Worm (Caenorhabditis elegans): ENCODE results near the gene T01G5.8.

The T01G5.8 gene

ce11 chrV:15136772-15137171, 20.7 kb downstream of the T01G5.8 start, which contains the start of gene aipl-1:
aipl-1 (minus strand) TSS chrV:15136801.
- TF ChIP-seq lsy-2 (tag; optimal IDR thresholded peaks at IDR 0.05) (peak in 1 of 2 experiments; percentile 87), nhr-23 (tag; optimal IDR thresholded peaks at IDR 0.05) (no peak), ZK546.5 (tag; optimal IDR thresholded peaks at IDR 0.05) (no peak), Y55F3AM.14 (GFP tag; optimal IDR thresholded peaks at IDR 0.05) (no peak), ztf-11 (tag; optimal IDR thresholded peaks at IDR 0.05) (no peak), mab-5 (tag; optimal IDR thresholded peaks at IDR 0.05) (no peak), nhr-21 (tag; optimal IDR thresholded peaks at IDR 0.05) (peak; percentile 60), blmp-1 (tag; optimal IDR thresholded peaks at IDR 0.05; ENCODE audit: insufficient read depth) (peak; percentile 72), egl-27 (tag; optimal IDR thresholded peaks at IDR 0.05) (peak; percentile 21), ztf-1 (GFP tag; conservative IDR thresholded peaks at IDR 0.05) (no peak), crh-2 (tag; optimal IDR thresholded peaks at IDR 0.05) (peak; percentile 79), elt-1 (tag; optimal IDR thresholded peaks at IDR 0.05) (no peak), fos-1 (tag; optimal IDR thresholded peaks at IDR 0.05) (peak; percentile 72), zag-1 (tag; optimal IDR thresholded peaks at IDR 0.05) (peak; percentile 59), unc-55 (GFP tag; optimal IDR thresholded peaks at IDR 0.05) (peak; percentile 97), nhr-237 (tag; optimal IDR thresholded peaks at IDR 0.05) (no peak), mbf-1 (tag; optimal IDR thresholded peaks at IDR 0.05) (no peak), lin-39 (tag; optimal IDR thresholded peaks at IDR 0.05) (no peak), nhr-25 (tag; optimal IDR thresholded peaks at IDR 0.05) (no peak), skn-1 (tag; optimal IDR thresholded peaks at IDR 0.05) (no peak), gmeb-1 (tag; optimal IDR thresholded peaks at IDR 0.05) (peak; percentile 87), nhr-77 (tag; optimal IDR thresholded peaks at IDR 0.05) (no peak), lin-13 (GFP tag; optimal IDR thresholded peaks at IDR 0.05) (peak; percentile 83), nhr-10 (tag; optimal IDR thresholded peaks at IDR 0.05) (no peak), nhr-11 (tag; optimal IDR thresholded peaks at IDR 0.05) (no peak), ceh-16 (tag; optimal IDR thresholded peaks at IDR 0.05) (no peak), lin-11 (tag; optimal IDR thresholded peaks at IDR 0.05) (no peak), nhr-12 (tag; optimal IDR thresholded peaks at IDR 0.05) (no peak), sma-9 (GFP tag; optimal IDR thresholded peaks at IDR 0.05) (peak; percentile 79), sma-9 (tag; optimal IDR thresholded peaks at IDR 0.05) (no peak), nhr-6 (tag; optimal IDR thresholded peaks at IDR 0.05) (no peak), C34F6.9 (tag; optimal IDR thresholded peaks at IDR 0.05) (peak; percentile 90), sem-4 (tag; optimal IDR thresholded peaks at IDR 0.05) (peak; percentile 3), dmd-4 (tag; optimal IDR thresholded peaks at IDR 0.05) (no peak), unc-62 (GFP tag; optimal IDR thresholded peaks at IDR 0.05) (no peak), alr-1 (tag; optimal IDR thresholded peaks at IDR 0.05) (no peak), elt-3 (tag; optimal IDR thresholded peaks at IDR 0.05) (no peak), unc-39 (tag; optimal IDR thresholded peaks at IDR 0.05) (no peak), sma-3 (GFP tag; optimal IDR thresholded peaks at IDR 0.05) (peak; percentile 63), snpc-4 (tag; optimal IDR thresholded peaks at IDR 0.05) (peak; percentile 68), peb-1 (tag; optimal IDR thresholded peaks at IDR 0.05) (no peak), ama-1 (optimal IDR thresholded peaks at IDR 0.05) (no peak), F13H6.1 (tag; optimal IDR thresholded peaks at IDR 0.05) (peak; percentile 56), R02D3.7 (tag; optimal IDR thresholded peaks at IDR 0.05) (no peak), ztf-4 (tag; optimal IDR thresholded peaks at IDR 0.05) (peak; percentile 16), nhr-129 (tag; optimal IDR thresholded peaks at IDR 0.05) (peak; percentile 86), aly-2 (tag; optimal IDR thresholded peaks at IDR 0.05) (no peak), ceh-82 (tag; optimal IDR thresholded peaks at IDR 0.05) (peak; percentile 52), mdl-1 (tag; optimal IDR thresholded peaks at IDR 0.05) (no peak)

Measured in whole organism, L2 larva.